Worm (Caenorhabditis elegans) whole organism, mixed stage, embryonic: Measurements from ENCODE around the gene F20G2.5.

Experiments used
- ceh-39 ChIP-seq: fragments of 150-350 bp; optimal IDR thresholded peaks from 2 replicates; lab custom pipeline; 2014; ENCODE audit warnings: missing biosample characterization, missing genetic modification characterization
- ceh-43 ChIP-seq: fragments of 200-800 bp; sonication (Bioruptor generic); optimal IDR thresholded peaks from 2 replicates; lab custom pipeline; 2018; ENCODE audit warnings: mild to moderate bottlenecking, missing genetic modification characterization, moderate library complexity, missing compliant biosample characterization
- ces-1 ChIP-seq: fragments of 150-350 bp; optimal IDR thresholded peaks from 2 replicates; lab custom pipeline; 2014; ENCODE audit warnings: missing biosample characterization, missing genetic modification reagents, missing genetic modification characterization
- cnd-1 ChIP-seq: fragments of 200-800 bp; sonication (Bioruptor generic); optimal IDR thresholded peaks from 2 replicates; lab custom pipeline; 2018; ENCODE audit warnings: mild to moderate bottlenecking, missing genetic modification characterization, missing compliant biosample characterization
- drap-1 ChIP-seq: fragments of 200-800 bp; sonication (Bioruptor generic); optimal IDR thresholded peaks from 3 replicates; lab custom pipeline; 2018; ENCODE audit warnings: mild to moderate bottlenecking, missing genetic modification characterization, missing compliant biosample characterization
- elt-1 ChIP-seq: sonication (generic microtip); optimal IDR thresholded peaks from 2 replicates; lab custom pipeline; 2017; ENCODE audit warnings: missing genetic modification characterization, mild to moderate bottlenecking, missing compliant biosample characterization, antibody characterized with exemption, moderate library complexity, borderline replicate concordance; ENCODE audit not compliant: insufficient read depth
- elt-3 ChIP-seq: fragments of 150-350 bp; optimal IDR thresholded peaks from 2 replicates; lab custom pipeline; 2014; ENCODE audit warnings: missing biosample characterization, missing genetic modification characterization
- flh-1 ChIP-seq: fragments of 200-800 bp; sonication (Bioruptor generic); optimal IDR thresholded peaks from 2 replicates; lab custom pipeline; 2018; ENCODE audit warnings: mild to moderate bottlenecking, missing genetic modification characterization, moderate library complexity, missing compliant biosample characterization
- ham-2 ChIP-seq: fragments of 200-800 bp; sonication (Bioruptor generic); optimal IDR thresholded peaks from 2 replicates; lab custom pipeline; 2018; ENCODE audit warnings: mild to moderate bottlenecking, missing genetic modification characterization, missing compliant biosample characterization
- hlh-1 ChIP-seq: fragments of 150-350 bp; optimal IDR thresholded peaks from 2 replicates; lab custom pipeline; 2014; ENCODE audit warnings: missing biosample characterization, missing genetic modification reagents, missing genetic modification characterization
- lin-13 ChIP-seq: fragments of 150-350 bp; optimal IDR thresholded peaks from 2 replicates; lab custom pipeline; 2014; ENCODE audit warnings: missing biosample characterization, missing genetic modification characterization
- lin-32 ChIP-seq: fragments of 200-800 bp; sonication (Bioruptor generic); optimal IDR thresholded peaks from 2 replicates; lab custom pipeline; 2018; ENCODE audit warnings: mild to moderate bottlenecking, missing genetic modification characterization, missing compliant biosample characterization
- lsy-2 ChIP-seq: fragments of 150-350 bp; optimal IDR thresholded peaks from 2 replicates; lab custom pipeline; 2014; ENCODE audit warnings: missing biosample characterization, missing genetic modification characterization
- mab-5 ChIP-seq: fragments of 150-350 bp; optimal IDR thresholded peaks from 2 replicates; lab custom pipeline; 2014; ENCODE audit warnings: missing biosample characterization, missing genetic modification characterization
- mep-1 ChIP-seq: fragments of 150-350 bp; optimal IDR thresholded peaks from 2 replicates; lab custom pipeline; 2017; ENCODE audit warnings: missing biosample characterization, missing genetic modification reagents, missing genetic modification characterization, inconsistent platforms
- mls-2 ChIP-seq: sonication (generic microtip); optimal IDR thresholded peaks from 2 replicates; lab custom pipeline; 2016; ENCODE audit warnings: mild to moderate bottlenecking, missing genetic modification characterization, moderate library complexity, missing compliant biosample characterization
- nhr-12 ChIP-seq: fragments of 150-350 bp; optimal IDR thresholded peaks from 2 replicates; lab custom pipeline; 2014; ENCODE audit warnings: missing biosample characterization, missing genetic modification characterization
- nhr-2 ChIP-seq: fragments of 150-350 bp; optimal IDR thresholded peaks from 2 replicates; lab custom pipeline; 2014; ENCODE audit warnings: missing biosample characterization, missing genetic modification characterization
- nhr-237 ChIP-seq: fragments of 150-350 bp; optimal IDR thresholded peaks from 2 replicates; lab custom pipeline; 2014; ENCODE audit warnings: missing biosample characterization, missing genetic modification characterization
- nhr-28 ChIP-seq: fragments of 150-350 bp; optimal IDR thresholded peaks from 2 replicates; lab custom pipeline; 2014; ENCODE audit warnings: missing biosample characterization, missing genetic modification characterization
- nhr-76 ChIP-seq: sonication (generic microtip); optimal IDR thresholded peaks from 2 replicates; lab custom pipeline; 2017; ENCODE audit warnings: missing biosample characterization, missing genetic modification characterization
- pha-4 ChIP-seq: fragments of 150-350 bp; optimal IDR thresholded peaks from 2 replicates; lab custom pipeline; 2018; ENCODE audit warnings: missing biosample characterization, missing genetic modification reagents, missing genetic modification characterization
- sem-2 ChIP-seq: fragments of 200-800 bp; sonication (Bioruptor generic); optimal IDR thresholded peaks from 2 replicates; lab custom pipeline; 2018; ENCODE audit warnings: mild to moderate bottlenecking, missing genetic modification characterization, missing compliant biosample characterization
- snpc-4 ChIP-seq: fragments of 150-350 bp; optimal IDR thresholded peaks from 2 replicates; lab custom pipeline; 2014; ENCODE audit warnings: missing biosample characterization, missing genetic modification characterization
- sptf-1 ChIP-seq: sonication (generic microtip); optimal IDR thresholded peaks from 2 replicates; lab custom pipeline; 2017; ENCODE audit warnings: mild to moderate bottlenecking, missing genetic modification characterization, moderate library complexity, missing compliant biosample characterization
- tbx-8 ChIP-seq: fragments of 200-800 bp; sonication (Bioruptor generic); optimal IDR thresholded peaks from 2 replicates; lab custom pipeline; 2018; ENCODE audit warnings: mild to moderate bottlenecking, missing genetic modification characterization, moderate library complexity, missing compliant biosample characterization
- unc-120 ChIP-seq: sonication (generic microtip); optimal IDR thresholded peaks from 2 replicates; lab custom pipeline; 2017; ENCODE audit warnings: missing genetic modification characterization, missing compliant biosample characterization; ENCODE audit not compliant: poor library complexity, severe bottlenecking
- unc-39 ChIP-seq: fragments of 150-350 bp; optimal IDR thresholded peaks from 2 replicates; lab custom pipeline; 2014; ENCODE audit warnings: missing biosample characterization, missing genetic modification characterization
- zip-8 ChIP-seq: fragments of 150-350 bp; optimal IDR thresholded peaks from 2 replicates; lab custom pipeline; 2014; ENCODE audit warnings: missing biosample characterization, missing genetic modification characterization
- ztf-11 ChIP-seq: fragments of 150-350 bp; optimal IDR thresholded peaks from 2 replicates; lab custom pipeline; 2014; ENCODE audit warnings: missing biosample characterization, missing genetic modification characterization

F20G2.5 gene

ce11 chrV:13790117-13790516 lies 18.8 kb downstream of the F20G2.5 start:
- TF ChIP-seq sem-2 (GFP tag; lab: Kevin White, UChicago) = no peak
- TF ChIP-seq sptf-1 (tag; lab: Kevin White, UChicago) = no peak
- TF ChIP-seq unc-120 = no peak
- TF ChIP-seq lin-13 (tag; lab: Kevin White, UChicago) = no peak

ce11 chrV:13790557-13790956 lies 19.2 kb downstream of the F20G2.5 start:
- TF ChIP-seq nhr-237 (tag; lab: Kevin White, UChicago) (no peak), lsy-2 (no peak), nhr-76 (tag; lab: Kevin White, UChicago) (no peak), drap-1 (GFP tag; lab: Kevin White, UChicago) (no peak), mls-2 (tag; lab: Kevin White, UChicago) (no peak), tbx-8 (GFP tag; lab: Kevin White, UChicago) (no peak), pha-4 (tag; lab: Kevin White, UChicago) (no peak), ham-2 (GFP tag; lab: Kevin White, UChicago) (no peak), zip-8 (no peak)

DNA sequence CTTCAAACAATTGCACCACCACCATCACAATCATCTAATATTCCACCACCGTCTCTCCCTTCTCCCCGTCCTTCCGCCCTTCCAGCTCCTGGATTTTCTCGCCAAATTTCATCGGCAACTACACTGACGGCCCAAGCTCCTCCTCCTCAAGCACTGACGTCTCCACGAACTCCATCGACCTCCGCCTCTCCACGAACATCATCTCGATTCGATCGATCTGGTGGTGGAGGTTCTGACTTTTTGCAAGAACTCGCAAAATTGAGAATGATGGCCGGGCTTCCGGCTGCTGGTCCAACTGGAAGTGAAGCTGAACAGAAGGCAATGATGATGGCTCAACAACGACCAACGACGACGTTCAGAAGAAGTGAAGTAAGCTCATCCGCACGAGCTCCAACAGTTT lies 22.7 kb downstream of the F20G2.5 start:
- no peak for TF ChIP-seq sptf-1 (tag; lab: Kevin White, UChicago)
- no peak for TF ChIP-seq ceh-39 (tag; lab: Kevin White, UChicago)
- TF ChIP-seq elt-1 = no peak
- TF ChIP-seq lin-32 (GFP tag; lab: Kevin White, UChicago) = no peak
- no peak for TF ChIP-seq tbx-8 (GFP tag; lab: Kevin White, UChicago)
- no peak for TF ChIP-seq ztf-11
- TF ChIP-seq nhr-76 (tag; lab: Kevin White, UChicago) = no peak
- TF ChIP-seq snpc-4 (tag; lab: Kevin White, UChicago) = no peak
- no peak for TF ChIP-seq nhr-28
- TF ChIP-seq lin-13 (tag; lab: Kevin White, UChicago) = no peak
- no peak for TF ChIP-seq cnd-1 (tag; lab: Kevin White, UChicago)
- TF ChIP-seq ceh-43 (GFP tag; lab: Kevin White, UChicago) = no peak
- TF ChIP-seq flh-1 = no peak
- TF ChIP-seq mab-5 (tag; lab: Kevin White, UChicago) = no peak

DNA sequence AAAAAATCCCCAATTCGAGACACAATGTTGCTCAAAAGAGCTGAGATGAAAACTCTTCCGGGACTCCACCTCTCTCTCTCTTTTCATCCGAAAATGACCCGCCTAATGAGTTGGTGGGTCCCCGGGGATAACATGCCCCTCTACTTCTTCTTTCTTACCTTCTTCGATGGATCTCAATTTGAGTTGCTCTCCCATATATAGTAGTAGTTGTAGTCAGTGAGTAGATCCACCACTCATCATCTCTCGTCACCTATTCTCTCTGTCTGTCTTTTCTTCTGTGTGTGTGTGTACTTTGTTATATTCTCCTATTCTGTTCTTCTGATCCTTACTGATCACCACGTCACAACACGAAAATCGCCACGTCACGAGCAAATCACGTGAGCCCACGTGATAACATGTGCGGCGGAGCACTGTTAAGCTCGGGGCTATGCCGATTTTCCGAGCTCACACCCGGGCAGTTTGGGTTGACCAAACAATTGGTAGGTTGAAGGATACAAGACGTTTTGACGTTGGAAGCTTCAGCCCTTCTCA lies 25.0 kb downstream of the F20G2.5 start, which contains the start of gene twk-32:
twk-32 (plus strand) TSS at position 396 of the 531 bp plus-strand sequence.
- no peak for TF ChIP-seq flh-1
- TF ChIP-seq ceh-39 (tag; lab: Kevin White, UChicago) = no peak
- TF ChIP-seq hlh-1 = no peak
- TF ChIP-seq ces-1 (GFP tag; lab: Kevin White, UChicago) = peak; percentile 18
- no peak for TF ChIP-seq lin-13 (tag; lab: Kevin White, UChicago)

DNA sequence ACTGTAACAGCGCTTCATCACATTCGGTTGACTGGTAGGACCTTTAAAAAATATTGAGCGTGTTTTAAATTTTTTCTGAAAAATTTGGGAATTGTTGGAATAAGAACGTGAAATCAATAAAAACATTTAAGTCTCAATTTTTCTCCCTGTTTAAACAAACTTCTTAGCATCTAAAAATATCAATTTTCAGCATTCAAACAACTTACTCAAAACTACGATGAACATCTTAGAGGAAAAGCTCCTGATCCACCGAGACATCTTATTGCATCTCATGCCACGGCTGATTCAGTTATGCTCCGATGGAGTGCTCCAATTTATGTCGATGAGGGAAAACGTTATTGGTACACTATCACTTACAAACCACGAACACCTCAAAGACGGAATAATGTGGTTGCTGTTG lies 27.9 kb downstream of the F20G2.5 start:
- TF ChIP-seq nhr-12 (tag; lab: Kevin White, UChicago) (no peak), lin-13 (tag; lab: Kevin White, UChicago) (no peak), nhr-237 (tag; lab: Kevin White, UChicago) (no peak), unc-39 (tag; lab: Kevin White, UChicago) (no peak), hlh-1 (no peak), drap-1 (GFP tag; lab: Kevin White, UChicago) (no peak), ceh-43 (GFP tag; lab: Kevin White, UChicago) (no peak)

ce11 chrV:13803902-13804301 lies 32.6 kb downstream of the F20G2.5 start, which contains the start of gene swan-2:
swan-2 (minus strand) TSS chrV:13804281.
- TF ChIP-seq sptf-1 (tag; lab: Kevin White, UChicago) (no peak), ceh-39 (tag; lab: Kevin White, UChicago) (no peak), zip-8 (no peak), mab-5 (tag; lab: Kevin White, UChicago) (no peak), elt-3 (tag; lab: Kevin White, UChicago) (no peak), nhr-237 (tag; lab: Kevin White, UChicago) (no peak), nhr-2 (tag; lab: Kevin White, UChicago) (no peak), lsy-2 (no peak), mep-1 (no peak), unc-39 (tag; lab: Kevin White, UChicago) (no peak), mls-2 (tag; lab: Kevin White, UChicago) (no peak), tbx-8 (GFP tag; lab: Kevin White, UChicago) (no peak), flh-1 (no peak), ces-1 (GFP tag; lab: Kevin White, UChicago) (no peak), cnd-1 (tag; lab: Kevin White, UChicago) (no peak), elt-1 (no peak), nhr-12 (tag; lab: Kevin White, UChicago) (no peak)
- TF ChIP-seq, all 35 proteins: peak for 0
